Worm (Caenorhabditis elegans) whole organism, L3 larva: Measurements from ENCODE around the gene F55A11.6.
A peak's percentile ranks its signal among the peaks of the same experiment; 100 is the strongest.

Experiments used
- R02D3.7 ChIP-seq: fragments of 150-350 bp; optimal IDR thresholded peaks from 2 replicates; lab custom pipeline; 2014; ENCODE audit warnings: missing biosample characterization, missing genetic modification characterization
- ama-1 ChIP-seq: fragments of 150-350 bp; optimal IDR thresholded peaks from 2 replicates; lab custom pipeline; 2018
- egl-5 ChIP-seq: fragments of 150-350 bp; optimal IDR thresholded peaks from 2 replicates; lab custom pipeline; 2017; ENCODE audit warnings: missing biosample characterization, missing genetic modification reagents, missing genetic modification characterization, inconsistent platforms
- elt-3 ChIP-seq, 3 experiments: fragments of 150-350 bp in 1 of 3; sonication (generic microtip) in 2 of 3; optimal IDR thresholded peaks; 2 replicates in 2 of 3; 4 replicates in 1 of 3; lab custom pipeline; 2014 to 2017; ENCODE audit warnings: missing biosample characterization in 3 of 3, missing genetic modification characterization in 3 of 3
- mdl-1 ChIP-seq: fragments of 150-350 bp; optimal IDR thresholded peaks from 2 replicates; lab custom pipeline; 2014; ENCODE audit warnings: missing biosample characterization, missing genetic modification characterization
- nhr-11 ChIP-seq: fragments of 150-350 bp; optimal IDR thresholded peaks from 2 replicates; lab custom pipeline; 2014; ENCODE audit warnings: missing biosample characterization, missing genetic modification characterization
- nhr-237 ChIP-seq: fragments of 150-350 bp; optimal IDR thresholded peaks from 2 replicates; lab custom pipeline; 2014; ENCODE audit warnings: missing biosample characterization, missing genetic modification characterization
- nhr-76 ChIP-seq: fragments of 150-350 bp; sonication (generic microtip); optimal IDR thresholded peaks from 5 replicates; lab custom pipeline; 2014; ENCODE audit warnings: missing biosample characterization, missing genetic modification characterization
- snpc-4 ChIP-seq: fragments of 150-350 bp; optimal IDR thresholded peaks from 2 replicates; lab custom pipeline; 2014; ENCODE audit warnings: missing biosample characterization, missing genetic modification characterization
- unc-62 ChIP-seq: fragments of 150-350 bp; sonication (generic microtip); optimal IDR thresholded peaks from 4 replicates; lab custom pipeline; 2014; ENCODE audit warnings: missing biosample characterization, missing genetic modification reagents, missing genetic modification characterization
- ztf-11 ChIP-seq: fragments of 150-350 bp; optimal IDR thresholded peaks from 2 replicates; lab custom pipeline; 2014; ENCODE audit warnings: missing biosample characterization, missing genetic modification characterization

- TF ChIP-seq ztf-11 (tag; lab: Kevin White, UChicago): no peak
- TF ChIP-seq egl-5 (tag; lab: Kevin White, UChicago): no peak
- no peak for TF ChIP-seq mdl-1
- TF ChIP-seq elt-3 (tag; optimal IDR thresholded peaks at IDR 0.05; lab: Kevin White, UChicago): peak in 1 of 3 experiments; percentile 19
- TF ChIP-seq nhr-76 (tag; lab: Kevin White, UChicago): no peak
- TF ChIP-seq snpc-4 (tag; lab: Kevin White, UChicago): peak; percentile 12
- peak; percentile 83 for TF ChIP-seq ama-1 (lab: Kevin White, UChicago)
- no peak for TF ChIP-seq nhr-237 (tag; lab: Kevin White, UChicago)
- peak; percentile 25 for TF ChIP-seq R02D3.7 (tag; lab: Kevin White, UChicago)
- TF ChIP-seq unc-62 (GFP tag; lab: Kevin White, UChicago): peak; percentile 54
- peak; percentile 67 for TF ChIP-seq nhr-11 (tag; lab: Kevin White, UChicago)
Observed at ce11 chrV:11823978-11824377, 47.3 kb downstream of the F55A11.6 start.
